Worm (Caenorhabditis elegans): ENCODE results near the gene srw-43.

Gene srw-43

ce11 chrV:16672198-16672597 is 13.6 kb upstream of the srw-43 start, which contains the start of gene F14F8.8:
Gene F14F8.8, minus strand, starts transcription at chrV:16672298.
- no peak for TF ChIP-seq ham-2 (GFP tag; optimal IDR thresholded peaks at IDR 0.05)
- TF ChIP-seq elt-3 (tag; optimal IDR thresholded peaks at IDR 0.05), result no peak
- TF ChIP-seq ztf-11 (tag; optimal IDR thresholded peaks at IDR 0.05), result no peak
- no peak for TF ChIP-seq nhr-76 (tag; optimal IDR thresholded peaks at IDR 0.05)
- no peak for TF ChIP-seq unc-120 (tag; optimal IDR thresholded peaks at IDR 0.05; ENCODE audit: poor library complexity, severe bottlenecking)
- no peak for TF ChIP-seq ceh-39 (tag; optimal IDR thresholded peaks at IDR 0.05)
- no peak for TF ChIP-seq mab-5 (tag; optimal IDR thresholded peaks at IDR 0.05)
- TF ChIP-seq bed-3 (GFP tag; optimal IDR thresholded peaks at IDR 0.05), result no peak
- TF ChIP-seq blmp-1 (tag; optimal IDR thresholded peaks at IDR 0.05), result no peak
- no peak for TF ChIP-seq sem-2 (GFP tag; optimal IDR thresholded peaks at IDR 0.05)

- no peak for TF ChIP-seq zip-8 (tag; optimal IDR thresholded peaks at IDR 0.05)
- no peak for TF ChIP-seq nhr-237 (tag; optimal IDR thresholded peaks at IDR 0.05)
- no peak for TF ChIP-seq mls-2 (tag; optimal IDR thresholded peaks at IDR 0.05)
- TF ChIP-seq sem-2 (GFP tag; optimal IDR thresholded peaks at IDR 0.05), result no peak
- TF ChIP-seq nhr-28 (tag; optimal IDR thresholded peaks at IDR 0.05), result no peak
- TF ChIP-seq lsy-2 (tag; optimal IDR thresholded peaks at IDR 0.05), result no peak
- TF ChIP-seq snpc-4 (tag; optimal IDR thresholded peaks at IDR 0.05), result no peak
- no peak for TF ChIP-seq mab-5 (tag; optimal IDR thresholded peaks at IDR 0.05)
- TF ChIP-seq drap-1 (GFP tag; optimal IDR thresholded peaks at IDR 0.05), result no peak
- TF ChIP-seq ceh-83 (GFP tag; optimal IDR thresholded peaks at IDR 0.05), result no peak
- no peak for TF ChIP-seq nhr-2 (tag; optimal IDR thresholded peaks at IDR 0.05)
Observed at ce11 chrV:16674399-16674798, 11.4 kb upstream of the srw-43 start.

ce11 chrV:16675553-16675952 is 10.3 kb upstream of the srw-43 start, which contains the start of gene srz-1:
Gene srz-1, plus strand, starts transcription at chrV:16675853.
- TF ChIP-seq nhr-237 (tag; optimal IDR thresholded peaks at IDR 0.05) (no peak), nhr-2 (tag; optimal IDR thresholded peaks at IDR 0.05) (no peak), elt-3 (tag; optimal IDR thresholded peaks at IDR 0.05) (no peak), mab-5 (tag; optimal IDR thresholded peaks at IDR 0.05) (no peak), blmp-1 (tag; optimal IDR thresholded peaks at IDR 0.05) (no peak)

ce11 chrV:16679237-16679636 is 6.6 kb upstream of the srw-43 start, which contains the start of gene srz-103:
Gene srz-103, minus strand, starts transcription at chrV:16679337.
- TF ChIP-seq nhr-12 (tag; optimal IDR thresholded peaks at IDR 0.05) (no peak), hlh-1 (tag; optimal IDR thresholded peaks at IDR 0.05) (no peak), ham-2 (GFP tag; optimal IDR thresholded peaks at IDR 0.05) (no peak)

- TF ChIP-seq mep-1 (tag; optimal IDR thresholded peaks at IDR 0.05) (no peak), tbx-8 (GFP tag; optimal IDR thresholded peaks at IDR 0.05) (no peak), elt-3 (tag; optimal IDR thresholded peaks at IDR 0.05) (no peak), nhr-28 (tag; optimal IDR thresholded peaks at IDR 0.05) (no peak), pha-4 (tag; optimal IDR thresholded peaks at IDR 0.05) (no peak), lin-13 (tag; optimal IDR thresholded peaks at IDR 0.05) (no peak), elt-1 (tag; optimal IDR thresholded peaks at IDR 0.05; ENCODE audit: borderline replicate concordance, insufficient read depth) (no peak), ham-2 (GFP tag; optimal IDR thresholded peaks at IDR 0.05) (no peak), lin-32 (GFP tag; optimal IDR thresholded peaks at IDR 0.05) (no peak), sptf-1 (tag; optimal IDR thresholded peaks at IDR 0.05) (no peak), M03D4.4 (tag; optimal IDR thresholded peaks at IDR 0.05) (no peak), unc-39 (tag; optimal IDR thresholded peaks at IDR 0.05) (no peak), lsy-2 (tag; optimal IDR thresholded peaks at IDR 0.05) (no peak), nhr-2 (tag; optimal IDR thresholded peaks at IDR 0.05) (no peak), ces-1 (GFP tag; optimal IDR thresholded peaks at IDR 0.05) (no peak), snpc-4 (tag; optimal IDR thresholded peaks at IDR 0.05) (no peak), mab-5 (tag; optimal IDR thresholded peaks at IDR 0.05) (no peak), ceh-39 (tag; optimal IDR thresholded peaks at IDR 0.05) (no peak), mls-2 (tag; optimal IDR thresholded peaks at IDR 0.05) (no peak), nhr-237 (tag; optimal IDR thresholded peaks at IDR 0.05) (no peak)
Observed at ce11 chrV:16679981-16680380, 5.8 kb upstream of the srw-43 start, which contains the start of gene srw-44. Gene srw-44, plus strand, starts transcription at chrV:16680281.

ce11 chrV:16682886-16683285 is 2.9 kb upstream of the srw-43 start, which contains the start of gene srw-36:
Gene srw-36, plus strand, starts transcription at chrV:16683186.
- TF ChIP-seq drap-1 (GFP tag; optimal IDR thresholded peaks at IDR 0.05) (no peak), ceh-43 (GFP tag; optimal IDR thresholded peaks at IDR 0.05) (no peak), mab-5 (tag; optimal IDR thresholded peaks at IDR 0.05) (no peak), zip-8 (tag; optimal IDR thresholded peaks at IDR 0.05) (no peak), ceh-39 (tag; optimal IDR thresholded peaks at IDR 0.05) (no peak), flh-1 (GFP tag; optimal IDR thresholded peaks at IDR 0.05) (no peak), ces-1 (GFP tag; optimal IDR thresholded peaks at IDR 0.05) (no peak), pha-4 (tag; optimal IDR thresholded peaks at IDR 0.05) (no peak), tbx-8 (GFP tag; optimal IDR thresholded peaks at IDR 0.05) (no peak), sem-2 (GFP tag; optimal IDR thresholded peaks at IDR 0.05) (no peak)

Data from whole organism, mixed stage, embryonic.